Worm (Caenorhabditis elegans): ENCODE results near the gene acbp-8.

Gene acbp-8

DNA sequence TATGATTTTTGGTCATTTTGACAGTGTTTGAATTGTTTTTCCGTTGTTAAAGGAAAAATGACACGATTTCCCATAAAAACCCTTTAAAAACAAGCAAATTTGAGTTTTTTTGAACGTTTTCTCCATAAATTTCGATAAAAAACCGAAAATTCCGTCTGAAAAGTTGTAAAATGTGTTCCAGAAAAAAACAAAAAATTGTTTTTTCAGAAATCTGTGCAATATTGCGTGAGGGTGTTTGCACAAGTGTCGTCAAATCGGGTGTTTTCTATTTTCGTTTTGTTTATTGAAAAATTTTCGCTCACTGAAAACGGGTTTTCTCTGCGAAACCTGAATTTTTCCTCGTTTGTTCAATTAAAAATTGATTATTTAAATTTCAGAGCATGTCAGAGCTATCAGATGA, 9.3 kb upstream of the acbp-8 start, which contains the start of gene ppfr-4:
Gene ppfr-4, plus strand, starts transcription at position 378 of the 400 bp plus-strand sequence.
- no peak for TF ChIP-seq ztf-23 (GFP tag; IDR thresholded peaks at IDR 0.05)
- TF ChIP-seq T22C8.4 (GFP tag; IDR thresholded peaks at IDR 0.05), result no peak
- TF ChIP-seq flt-1 (GFP tag; IDR thresholded peaks at IDR 0.05), result no peak
- no peak for TF ChIP-seq ztf-29 (GFP tag; IDR thresholded peaks at IDR 0.05)
- TF ChIP-seq klf-2 (GFP tag; conservative IDR thresholded peaks at IDR 0.05), result no peak
- no peak for TF ChIP-seq med-1 (GFP tag; optimal IDR thresholded peaks at IDR 0.05; ENCODE audit: insufficient read depth)
- TF ChIP-seq cog-1 (tag; optimal IDR thresholded peaks at IDR 0.05), result no peak
- TF ChIP-seq ref-1 (GFP tag; conservative IDR thresholded peaks at IDR 0.05), result no peak
- no peak for TF ChIP-seq tab-1 (GFP tag; IDR thresholded peaks at IDR 0.05)

DNA sequence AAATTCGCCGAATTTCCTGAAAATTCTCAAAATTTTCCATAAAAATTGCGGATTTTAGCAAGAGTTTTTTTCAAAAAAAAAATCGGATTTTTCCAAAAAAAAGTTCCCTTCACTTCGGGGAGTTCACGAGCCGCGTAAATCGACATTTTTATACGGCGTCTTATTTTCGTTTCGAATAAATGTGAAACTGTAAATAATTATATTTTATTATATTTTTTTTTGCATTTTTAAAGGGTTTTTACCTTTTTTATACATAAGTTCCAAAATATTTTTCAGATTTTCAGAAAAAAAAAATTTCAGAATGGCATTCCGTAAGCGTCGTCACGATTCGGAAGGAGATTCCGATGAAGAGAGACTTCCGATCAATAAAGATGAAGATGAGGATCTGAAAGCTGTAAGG, 5.9 kb upstream of the acbp-8 start, which contains the start of gene Y71H2B.2:
Gene Y71H2B.2, plus strand, starts transcription at position 301 of the 400 bp plus-strand sequence.
- TF ChIP-seq med-1 (GFP tag; optimal IDR thresholded peaks at IDR 0.05; ENCODE audit: insufficient read depth) (no peak), ztf-23 (GFP tag; IDR thresholded peaks at IDR 0.05) (no peak), ztf-29 (GFP tag; IDR thresholded peaks at IDR 0.05) (no peak), ref-1 (GFP tag; conservative IDR thresholded peaks at IDR 0.05) (no peak), T22C8.4 (GFP tag; IDR thresholded peaks at IDR 0.05) (no peak), flt-1 (GFP tag; IDR thresholded peaks at IDR 0.05) (no peak), cog-1 (tag; optimal IDR thresholded peaks at IDR 0.05) (no peak), tab-1 (GFP tag; IDR thresholded peaks at IDR 0.05) (no peak), klf-2 (GFP tag; conservative IDR thresholded peaks at IDR 0.05) (no peak)

DNA sequence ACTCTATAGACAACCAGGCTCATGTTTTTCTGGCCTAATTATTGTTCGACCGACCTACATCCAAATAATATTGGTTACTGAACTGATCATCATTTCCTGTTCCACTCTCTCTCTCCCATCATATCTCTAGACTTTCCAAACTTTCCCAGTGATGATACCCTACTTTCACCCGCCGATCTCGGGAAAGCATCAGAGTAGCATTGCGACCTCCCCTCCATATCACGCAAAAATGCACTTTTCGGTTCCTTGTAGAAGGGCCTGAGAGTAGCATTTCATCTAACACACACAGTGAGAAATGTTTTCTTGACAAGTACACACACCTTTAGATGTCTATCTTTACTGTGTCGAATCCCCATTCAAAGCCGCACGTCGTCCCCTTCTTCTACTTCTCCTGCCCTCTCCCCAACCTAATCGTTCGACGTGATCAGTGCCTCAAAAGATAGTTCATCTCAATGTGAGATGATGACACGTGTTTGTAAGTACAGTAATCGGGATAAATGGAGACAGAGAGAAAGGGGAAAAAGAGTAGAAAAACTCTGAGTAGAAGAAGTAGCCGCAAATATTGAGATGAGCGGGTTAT, 4.1 kb downstream of the acbp-8 start:
- TF ChIP-seq tab-1 (GFP tag; IDR thresholded peaks at IDR 0.05), result no peak
- no peak for TF ChIP-seq cog-1 (tag; optimal IDR thresholded peaks at IDR 0.05)
- no peak for TF ChIP-seq klf-2 (GFP tag; conservative IDR thresholded peaks at IDR 0.05)
- TF ChIP-seq ref-1 (GFP tag; conservative IDR thresholded peaks at IDR 0.05), result no peak
- no peak for TF ChIP-seq med-1 (GFP tag; optimal IDR thresholded peaks at IDR 0.05; ENCODE audit: insufficient read depth)
- TF ChIP-seq flt-1 (GFP tag; IDR thresholded peaks at IDR 0.05), result no peak
- no peak for TF ChIP-seq T22C8.4 (GFP tag; IDR thresholded peaks at IDR 0.05)
- no peak for TF ChIP-seq ztf-29 (GFP tag; IDR thresholded peaks at IDR 0.05)
- no peak for TF ChIP-seq ztf-23 (GFP tag; IDR thresholded peaks at IDR 0.05)

DNA sequence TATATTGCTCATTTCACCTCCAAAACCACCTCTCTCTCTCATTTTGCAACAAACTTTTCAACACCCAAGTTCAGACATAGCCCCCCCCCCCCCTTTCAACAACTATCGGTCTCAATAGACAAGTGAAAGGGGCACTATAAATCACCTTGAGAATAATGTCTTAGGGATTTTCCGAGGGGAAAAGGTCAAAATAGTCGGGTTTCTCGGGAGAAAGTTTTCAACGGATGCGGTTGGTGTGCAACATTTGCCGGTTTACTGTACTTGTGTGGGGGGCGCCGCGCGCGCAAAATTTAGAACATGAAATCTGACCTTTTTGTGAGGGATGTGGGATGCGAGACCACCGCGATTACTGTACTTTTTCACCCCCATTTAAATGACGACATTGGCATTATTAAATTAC, 5.8 kb downstream of the acbp-8 start:
- no peak for TF ChIP-seq ref-1 (GFP tag; conservative IDR thresholded peaks at IDR 0.05)
- TF ChIP-seq klf-2 (GFP tag; conservative IDR thresholded peaks at IDR 0.05), result no peak
- TF ChIP-seq med-1 (GFP tag; optimal IDR thresholded peaks at IDR 0.05; ENCODE audit: insufficient read depth), result no peak

DNA sequence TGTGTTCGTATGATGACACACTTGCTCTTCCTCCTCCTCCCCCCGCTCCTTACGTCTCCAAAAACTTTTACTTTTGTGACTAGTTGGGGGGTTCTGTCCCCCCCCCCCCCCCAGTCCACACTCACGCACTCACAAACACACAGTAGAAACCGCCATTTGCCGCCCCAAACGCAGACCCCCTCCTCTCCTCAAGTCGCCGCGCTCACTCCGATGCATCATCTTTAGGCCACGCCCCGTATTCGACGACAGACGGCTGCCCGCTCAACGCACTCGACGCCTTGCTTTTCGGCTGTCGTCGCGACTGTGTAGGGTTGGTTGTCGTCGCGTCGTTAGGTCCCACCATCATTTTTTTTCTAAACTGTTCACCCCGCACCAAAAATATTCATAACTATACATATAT, 7.3 kb downstream of the acbp-8 start, which contains the start of gene zmp-2:
Gene zmp-2, plus strand, starts transcription at position 247 of the 400 bp plus-strand sequence.
- TF ChIP-seq klf-2 (GFP tag; conservative IDR thresholded peaks at IDR 0.05), result 0 out of 2 replicates have a peak, but pooled peaks have one; percentile 27
- TF ChIP-seq ztf-23 (GFP tag; IDR thresholded peaks at IDR 0.05), result no peak

DNA sequence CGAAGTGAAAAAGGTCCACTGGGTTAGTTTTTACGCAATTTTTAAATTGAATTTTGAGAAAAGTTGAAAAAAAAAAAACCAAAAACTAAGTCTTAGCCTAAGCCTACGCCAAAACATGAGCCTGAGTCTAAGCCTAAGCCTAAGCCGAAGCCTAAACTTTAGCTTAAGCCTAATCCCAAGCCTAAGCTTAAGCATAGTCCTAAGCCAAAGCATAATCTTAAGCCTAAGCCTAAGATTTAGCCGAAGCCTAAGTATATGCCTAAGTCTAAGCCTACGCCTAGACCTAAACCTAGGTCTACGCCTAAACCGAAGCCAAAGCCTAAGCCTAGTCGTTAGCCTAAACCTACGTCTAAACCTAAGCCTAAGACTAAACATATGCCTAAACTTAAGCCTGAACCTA, 12.8 kb downstream of the acbp-8 start:
- no peak for TF ChIP-seq tab-1 (GFP tag; IDR thresholded peaks at IDR 0.05)
- TF ChIP-seq med-1 (GFP tag; optimal IDR thresholded peaks at IDR 0.05; ENCODE audit: insufficient read depth), result no peak
- no peak for TF ChIP-seq T22C8.4 (GFP tag; IDR thresholded peaks at IDR 0.05)
- no peak for TF ChIP-seq ztf-29 (GFP tag; IDR thresholded peaks at IDR 0.05)
- no peak for TF ChIP-seq klf-2 (GFP tag; conservative IDR thresholded peaks at IDR 0.05)
- TF ChIP-seq cog-1 (tag; optimal IDR thresholded peaks at IDR 0.05), result no peak
- no peak for TF ChIP-seq flt-1 (GFP tag; IDR thresholded peaks at IDR 0.05)
- no peak for TF ChIP-seq ztf-23 (GFP tag; IDR thresholded peaks at IDR 0.05)
- no peak for TF ChIP-seq ref-1 (GFP tag; conservative IDR thresholded peaks at IDR 0.05)

DNA sequence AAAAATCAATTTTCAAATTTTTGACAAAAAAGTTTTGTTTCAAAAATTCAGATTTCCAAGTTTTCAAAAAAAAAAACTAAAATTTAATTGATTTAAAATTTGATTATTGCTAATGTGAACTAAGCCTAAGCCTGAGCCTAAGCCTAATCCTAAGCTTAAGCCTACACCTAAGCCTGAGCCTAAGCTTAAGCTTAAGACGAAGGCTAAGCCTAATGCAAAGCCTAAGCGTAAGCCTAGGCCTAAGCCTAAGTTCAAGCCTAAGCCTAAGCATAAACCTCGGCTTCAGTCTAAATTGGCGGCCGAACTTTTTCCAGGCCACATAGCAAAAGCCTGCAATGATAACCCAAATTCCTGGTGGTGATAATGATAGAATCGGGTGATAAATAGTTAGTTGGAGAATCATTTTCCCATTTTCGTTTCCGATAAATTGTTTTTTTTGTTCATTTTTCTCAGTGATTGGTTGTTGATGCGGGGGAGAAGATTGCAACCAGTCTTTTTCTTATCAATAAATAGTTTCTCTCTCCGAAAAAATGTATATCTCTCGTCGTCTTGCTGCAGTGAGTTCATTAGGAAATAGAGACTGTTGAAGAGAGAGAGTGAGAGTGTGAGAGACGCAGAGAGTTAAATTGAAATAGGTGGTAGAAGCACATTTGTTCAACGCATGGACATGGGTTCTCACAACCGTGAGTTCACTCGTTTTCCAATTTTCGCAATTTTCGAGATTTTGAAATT, 18.5 kb downstream of the acbp-8 start:
- TF ChIP-seq ztf-29 (GFP tag; IDR thresholded peaks at IDR 0.05), result peak; percentile 72; the same call in 1 of the 2 replicates
- TF ChIP-seq med-1 (GFP tag; optimal IDR thresholded peaks at IDR 0.05; ENCODE audit: insufficient read depth), result no peak

DNA sequence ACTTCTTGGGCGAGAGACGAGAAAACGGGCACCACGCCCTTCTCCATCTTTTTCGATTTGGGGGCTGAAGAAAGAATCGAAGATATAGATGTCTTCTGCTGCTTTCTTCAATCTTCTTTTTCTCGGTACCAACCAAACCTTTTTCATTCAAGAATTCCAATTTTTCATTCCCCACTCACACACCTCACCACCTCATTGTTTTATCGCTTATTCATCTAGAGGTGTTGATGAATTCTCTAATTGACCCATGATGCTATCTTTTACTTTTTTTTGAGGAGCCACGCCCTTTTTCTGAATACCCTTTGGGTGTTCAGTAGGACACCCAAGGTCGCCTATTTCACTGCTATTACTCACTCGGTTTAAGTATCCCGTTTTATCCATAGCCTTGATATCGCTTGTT, 22.7 kb downstream of the acbp-8 start:
- TF ChIP-seq ztf-23 (GFP tag; IDR thresholded peaks at IDR 0.05), result no peak
- TF ChIP-seq ref-1 (GFP tag; conservative IDR thresholded peaks at IDR 0.05), result no peak
- no peak for TF ChIP-seq flt-1 (GFP tag; IDR thresholded peaks at IDR 0.05)
- TF ChIP-seq klf-2 (GFP tag; conservative IDR thresholded peaks at IDR 0.05), result no peak
- no peak for TF ChIP-seq tab-1 (GFP tag; IDR thresholded peaks at IDR 0.05)
- no peak for TF ChIP-seq ztf-29 (GFP tag; IDR thresholded peaks at IDR 0.05)
- no peak for TF ChIP-seq T22C8.4 (GFP tag; IDR thresholded peaks at IDR 0.05)
- TF ChIP-seq cog-1 (tag; optimal IDR thresholded peaks at IDR 0.05), result no peak
- no peak for TF ChIP-seq med-1 (GFP tag; optimal IDR thresholded peaks at IDR 0.05; ENCODE audit: insufficient read depth)

DNA sequence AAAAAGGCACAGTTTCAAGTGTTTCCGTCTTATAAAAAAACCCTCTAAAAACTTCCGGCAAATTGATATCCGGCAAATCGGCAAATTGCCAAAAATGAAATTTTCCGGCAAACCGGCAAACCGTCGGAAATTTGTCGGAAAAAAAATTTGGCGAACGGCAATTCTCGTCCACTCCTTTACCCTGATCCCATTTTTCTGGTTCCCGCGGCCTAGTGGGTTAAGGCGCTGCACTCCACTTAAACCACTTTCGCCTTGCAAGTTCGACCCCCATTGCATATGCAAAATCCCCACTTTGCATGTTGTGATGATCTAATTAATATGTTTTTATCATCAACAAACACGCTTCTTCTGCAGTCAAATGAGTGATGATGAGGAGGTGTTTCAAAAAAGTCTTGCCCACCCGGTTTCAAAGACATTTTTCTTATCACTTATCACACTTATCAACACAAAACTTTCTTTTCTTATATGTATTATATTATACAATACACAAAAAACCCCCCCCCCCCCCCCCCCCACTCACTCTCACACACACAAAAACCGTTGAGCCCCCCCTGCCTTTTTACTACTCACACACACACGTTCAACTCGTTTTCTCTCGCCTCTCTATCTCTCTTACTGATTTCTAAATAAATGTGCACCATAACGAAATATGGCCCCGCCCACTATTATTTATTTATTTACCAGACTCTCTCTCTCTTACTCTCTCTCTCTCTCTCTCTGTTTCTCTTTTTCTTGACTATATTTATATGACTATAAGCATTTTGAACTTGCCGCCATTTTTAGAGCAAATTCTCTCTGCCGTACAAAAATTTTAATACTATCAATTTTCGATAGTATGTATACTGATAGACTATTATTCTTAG, 24.1 kb downstream of the acbp-8 start:
- no peak for TF ChIP-seq ztf-23 (GFP tag; IDR thresholded peaks at IDR 0.05)
- TF ChIP-seq cog-1 (tag; optimal IDR thresholded peaks at IDR 0.05), result no peak

DNA sequence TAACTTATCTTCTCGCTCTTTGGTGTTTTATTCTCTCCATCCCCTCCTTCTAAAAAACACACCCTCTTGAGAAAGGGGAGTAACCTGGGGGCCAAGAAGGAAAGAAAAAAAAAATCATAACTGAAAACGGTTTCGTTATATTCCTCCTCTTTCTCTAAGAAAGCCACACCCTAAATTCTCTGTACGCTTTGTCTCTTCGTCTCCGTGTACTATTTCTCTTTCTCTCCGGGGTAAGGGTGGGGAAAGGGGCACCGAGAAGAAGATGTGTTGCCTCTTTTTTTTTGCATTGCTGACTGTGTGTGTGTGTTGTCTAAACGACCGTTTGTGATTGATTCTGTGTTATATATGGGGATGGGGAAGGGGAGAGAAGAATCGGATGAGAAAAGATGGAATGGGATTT, 27.4 kb downstream of the acbp-8 start:
- TF ChIP-seq ref-1 (GFP tag; conservative IDR thresholded peaks at IDR 0.05), result 0 out of 2 replicates have a peak, but pooled peaks have one; percentile 21
- TF ChIP-seq ztf-23 (GFP tag; IDR thresholded peaks at IDR 0.05), result no peak
- TF ChIP-seq tab-1 (GFP tag; IDR thresholded peaks at IDR 0.05), result no peak

All from whole organism, midembryonic.